Fruit fly (Drosophila melanogaster): ENCODE data around the gene mip130.
A peak's percentile ranks its signal among the peaks of the same experiment; 100 is the strongest.

The mip130 gene

DNA sequence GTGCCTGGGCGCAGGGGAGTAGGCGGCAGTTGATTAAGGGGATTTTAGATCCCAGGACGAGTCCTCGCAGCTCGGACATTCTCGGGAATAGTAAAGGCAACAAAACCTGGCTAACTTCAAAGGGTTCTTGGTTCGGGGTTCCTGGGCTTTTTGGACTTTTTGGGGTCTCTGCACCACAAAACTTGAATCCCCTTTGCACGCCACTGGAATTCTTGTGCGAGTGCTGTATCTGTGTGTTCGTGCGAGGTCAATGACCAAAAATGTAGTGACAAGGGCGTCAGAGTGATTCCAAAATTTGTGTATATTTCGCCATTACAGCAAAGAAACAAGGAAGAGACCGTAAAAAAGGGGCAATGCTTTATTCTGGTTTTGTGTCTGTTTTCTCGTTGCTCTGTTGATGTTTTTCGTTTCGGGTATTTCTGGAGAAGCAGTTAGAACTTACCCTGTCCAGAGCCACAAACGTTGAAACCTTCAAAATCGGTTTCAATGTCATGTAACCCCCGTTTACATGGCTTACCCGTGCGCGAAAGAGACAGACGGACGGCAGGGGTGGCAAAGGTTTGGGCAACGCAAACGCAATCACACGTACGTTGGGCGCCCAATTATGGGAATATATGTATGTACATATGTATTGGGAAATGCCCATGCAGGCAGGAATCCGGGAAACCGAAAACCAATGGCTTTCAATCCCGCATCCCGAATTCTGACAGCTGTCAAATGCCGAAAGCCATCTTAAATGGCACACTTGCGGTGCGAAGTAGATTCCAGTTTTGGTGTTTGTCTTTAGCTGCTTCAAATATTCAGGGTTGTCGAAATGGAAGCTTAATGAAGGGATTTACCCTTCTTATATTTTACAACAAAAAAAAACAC, 36.4 kb downstream of the mip130 start (continued):
- TF ChIP-seq amos (GFP tag; IDR thresholded peaks at IDR 0.05; ENCODE audit: partially characterized antibody) (no peak), Ssrp (tag; optimal IDR thresholded peaks at IDR 0.05) (peak; percentile 71), Doc3 (GFP tag; IDR thresholded peaks at IDR 0.05; ENCODE audit: partially characterized antibody) (no peak), chinmo (GFP tag; IDR thresholded peaks at IDR 0.05; ENCODE audit: partially characterized antibody) (no peak), jumu (GFP tag; optimal IDR thresholded peaks at IDR 0.05) (peak; percentile 36), crol (GFP tag; IDR thresholded peaks at IDR 0.05) (no peak), CG4328 (GFP tag; optimal IDR thresholded peaks at IDR 0.05) (no peak), Mes4 (GFP tag; optimal IDR thresholded peaks at IDR 0.05) (peak; percentile 8), Blimp-1 (GFP tag; optimal IDR thresholded peaks at IDR 0.05) (peak; percentile 61), Lpt (GFP tag; optimal IDR thresholded peaks at IDR 0.05) (no peak), crp (GFP tag; optimal IDR thresholded peaks at IDR 0.05) (no peak), Pdp1 (GFP tag; optimal IDR thresholded peaks at IDR 0.05) (peak; percentile 23 to 38), CG12071 (GFP tag; optimal IDR thresholded peaks at IDR 0.05) (no peak), bbx (GFP tag; IDR thresholded peaks at IDR 0.05; ENCODE audit: partially characterized antibody) (no peak), ERR (GFP tag; optimal IDR thresholded peaks at IDR 0.05) (peak; percentile 10), sqz (GFP tag; optimal IDR thresholded peaks at IDR 0.05) (no peak), CG3065 (GFP tag; optimal IDR thresholded peaks at IDR 0.05) (no peak), luna (GFP tag; optimal IDR thresholded peaks at IDR 0.05) (no peak), Meics (GFP tag; optimal IDR thresholded peaks at IDR 0.05) (no peak), CG7745 (tag; optimal IDR thresholded peaks at IDR 0.05) (no peak), CG17385 (GFP tag; optimal IDR thresholded peaks at IDR 0.05) (no peak), stwl (tag; optimal IDR thresholded peaks at IDR 0.05) (no peak), mld (GFP tag; IDR thresholded peaks at IDR 0.05; ENCODE audit: partially characterized antibody) (no peak), CG17361 (GFP tag; IDR thresholded peaks at IDR 0.05) (no peak; the same call in 2 of the 3 replicates), NfI (GFP tag; optimal IDR thresholded peaks at IDR 0.05) (peak; percentile 52), CG17802 (tag; optimal IDR thresholded peaks at IDR 0.05) (no peak), CG14014 (GFP tag; IDR thresholded peaks at IDR 0.05) (peak; percentile 51; the same call in 1 of the 2 replicates), h (optimal IDR thresholded peaks at IDR 0.05) (no peak), D (optimal IDR thresholded peaks at IDR 0.05) (no peak), D (GFP tag; optimal IDR thresholded peaks at IDR 0.05) (no peak), crc (GFP tag; optimal IDR thresholded peaks at IDR 0.05) (no peak), pita (GFP tag; optimal IDR thresholded peaks at IDR 0.05) (no peak), kni (GFP tag; optimal IDR thresholded peaks at IDR 0.05) (no peak), Dip3 (GFP tag; optimal IDR thresholded peaks at IDR 0.05) (peak; percentile 53), aop (GFP tag; IDR thresholded peaks at IDR 0.05) (no peak), CG10209 (GFP tag; optimal IDR thresholded peaks at IDR 0.05) (no peak), CG10366 (GFP tag; IDR thresholded peaks at IDR 0.05) (peak; percentile 50; the same call in 1 of the 2 replicates), CTCF (GFP tag; optimal IDR thresholded peaks at IDR 0.05) (no peak), salm (tag; optimal IDR thresholded peaks at IDR 0.05) (peak; percentile 6), pum (GFP tag; optimal IDR thresholded peaks at IDR 0.05) (peak; percentile 38), zen (tag; optimal IDR thresholded peaks at IDR 0.05) (no peak), Dip2 (GFP tag; IDR thresholded peaks at IDR 0.05) (no peak), Dek (tag; optimal IDR thresholded peaks at IDR 0.05) (no peak), klu (GFP tag; IDR thresholded peaks at IDR 0.05) (0 out of 2 replicates have a peak, but pooled peaks have one; percentile 24), Sry-β (GFP tag; optimal IDR thresholded peaks at IDR 0.05) (no peak), vnd (GFP tag; IDR thresholded peaks at IDR 0.05; ENCODE audit: partially characterized antibody) (no peak), kah (GFP tag; optimal IDR thresholded peaks at IDR 0.05) (no peak), CG4707 (GFP tag; optimal IDR thresholded peaks at IDR 0.05) (no peak), CG16813 (GFP tag; IDR thresholded peaks at IDR 0.05; ENCODE audit: partially characterized antibody) (no peak)
